Worm (Caenorhabditis elegans) whole organism, L1 larva: ENCODE measurements around the gene F35H10.3.

ENCODE experiments used
- ama-1 ChIP-seq: fragments of 150-350 bp; optimal IDR thresholded peaks from 2 replicates; lab custom pipeline; 2014
- ces-1 ChIP-seq: fragments of 150-350 bp; optimal IDR thresholded peaks from 2 replicates; lab custom pipeline; 2014; ENCODE audit warnings: missing biosample characterization, missing genetic modification reagents, missing genetic modification characterization
- egl-27 ChIP-seq, 2 experiments: fragments of 150-350 bp in 1 of 2; sonication (generic microtip); optimal IDR thresholded peaks; 3 replicates each; lab custom pipeline; 2017 to 2018; ENCODE audit warnings: missing biosample characterization in 2 of 2, missing genetic modification characterization in 2 of 2, missing genetic modification reagents in 2 of 2
- lir-3 ChIP-seq: sonication (generic microtip); optimal IDR thresholded peaks from 2 replicates; lab custom pipeline; 2016; ENCODE audit warnings: mild to moderate bottlenecking, missing genetic modification characterization, moderate library complexity, missing compliant biosample characterization; ENCODE audit not compliant: poor library complexity
- tbx-2 ChIP-seq: sonication (generic microtip); optimal IDR thresholded peaks from 2 replicates; lab custom pipeline; 2016; ENCODE audit warnings: missing genetic modification characterization, missing compliant biosample characterization

DNA sequence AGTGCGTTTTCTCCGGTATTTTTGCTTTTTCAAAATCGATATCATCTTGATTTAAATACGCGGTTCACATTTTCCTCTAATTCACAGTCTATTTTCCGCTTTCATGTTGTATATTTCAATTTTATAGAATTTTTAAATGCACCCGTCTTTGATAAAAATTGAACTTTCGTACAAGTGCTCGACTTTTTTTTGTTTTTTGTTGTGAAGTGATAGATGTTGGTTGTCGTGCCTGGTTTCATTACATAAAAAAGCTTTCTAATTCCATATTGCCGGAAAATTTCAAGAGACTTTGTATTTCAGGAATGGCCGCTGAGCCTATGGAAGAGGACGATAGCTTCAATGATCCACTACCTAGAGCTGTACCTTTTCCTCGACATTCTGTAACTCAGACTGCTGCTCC is 37.4 kb downstream of the F35H10.3 start, which contains the start of gene D2096.12:
- TF ChIP-seq lir-3 (tag; lab: Kevin White, UChicago): no peak
- TF ChIP-seq ama-1: no peak
- TF ChIP-seq ces-1: no peak
- no peak for TF ChIP-seq tbx-2 (tag; lab: Kevin White, UChicago)
- TF ChIP-seq egl-27 (tag; optimal IDR thresholded peaks at IDR 0.05; lab: Kevin White, UChicago): no peak
